Worm (Caenorhabditis elegans): ENCODE data around the gene ZK829.7.

DNA sequence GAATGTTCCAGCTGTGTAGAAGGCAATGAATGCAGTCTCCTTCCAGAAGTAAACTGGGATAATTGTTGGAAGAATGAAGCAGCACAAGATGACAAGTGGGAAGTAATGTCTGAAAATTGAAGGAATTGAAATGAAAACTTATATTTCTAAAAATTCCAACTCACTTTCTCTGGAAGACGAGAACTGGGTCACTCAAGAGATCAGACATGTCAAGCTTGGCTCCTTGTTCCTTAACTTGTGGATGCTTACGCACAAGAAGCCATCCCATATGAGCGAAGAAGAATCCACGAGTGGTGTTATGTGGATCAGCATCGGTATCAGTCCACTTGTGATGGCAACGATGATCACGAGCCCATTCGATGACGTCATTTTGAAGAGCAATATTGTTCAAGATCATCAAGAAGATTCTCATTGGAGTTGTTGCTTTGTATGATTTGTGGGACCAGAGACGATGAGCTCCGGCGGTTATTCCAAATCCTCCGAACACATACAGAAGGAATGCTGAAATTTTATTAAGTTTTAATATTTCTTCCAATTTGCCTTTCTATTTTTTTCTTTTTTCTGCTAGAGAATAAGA is 47.0 kb downstream of the ZK829.7 start:
- TF ChIP-seq him-1 (tag; optimal IDR thresholded peaks at IDR 0.05) = no peak
- no peak for TF ChIP-seq W03F9.2 (tag; optimal IDR thresholded peaks at IDR 0.05)
- TF ChIP-seq dao-5 (tag; optimal IDR thresholded peaks at IDR 0.05) = no peak

Data from whole organism, L4/young adult.